Fruit fly (Drosophila melanogaster): ENCODE measurements around the gene Gr28b.

The Gr28b gene

dm6 chr2L:7420305-7421287, 41.5 kb downstream of the Gr28b start:
- TF ChIP-seq tai (GFP tag; optimal IDR thresholded peaks at IDR 0.05) = peak; percentile 67
- TF ChIP-seq N (GFP tag; optimal IDR thresholded peaks at IDR 0.05) = no peak
- TF ChIP-seq Abd-B (GFP tag; optimal IDR thresholded peaks at IDR 0.05) = no peak
- TF ChIP-seq Hr83 (GFP tag; optimal IDR thresholded peaks at IDR 0.05; ENCODE audit: poor library complexity, severe bottlenecking) = peak; percentile 37
- TF ChIP-seq Dfd (GFP tag; optimal IDR thresholded peaks at IDR 0.05) = peak; percentile 28
- TF ChIP-seq br (GFP tag; optimal IDR thresholded peaks at IDR 0.05) = peak; percentile 90
- peak in 1 of 2 experiments; percentile 1 for TF ChIP-seq dl (GFP tag; optimal IDR thresholded peaks at IDR 0.05; ENCODE audit: insufficient read depth in 1 of 2, partially characterized antibody in 2 of 2)
- no peak for TF ChIP-seq Dif (GFP tag; optimal IDR thresholded peaks at IDR 0.05; ENCODE audit: partially characterized antibody)
- no peak for TF ChIP-seq GATAd (GFP tag; optimal IDR thresholded peaks at IDR 0.05)
- TF ChIP-seq dsf (GFP tag; optimal IDR thresholded peaks at IDR 0.05; ENCODE audit: borderline replicate concordance) = no peak
- TF ChIP-seq fru (GFP tag; optimal IDR thresholded peaks at IDR 0.05) = peak; percentile 89
- TF ChIP-seq pan (optimal IDR thresholded peaks at IDR 0.05) = no peak
- peak; percentile 66 for TF ChIP-seq HLH106 (tag; optimal IDR thresholded peaks at IDR 0.05)
- peak; percentile 90 for TF ChIP-seq h (GFP tag; optimal IDR thresholded peaks at IDR 0.05)
- peak; percentile 91 for TF ChIP-seq ey (GFP tag; optimal IDR thresholded peaks at IDR 0.05)
- TF ChIP-seq OdsH (GFP tag; optimal IDR thresholded peaks at IDR 0.05) = peak; percentile 88
- TF ChIP-seq Jra (GFP tag; optimal IDR thresholded peaks at IDR 0.05) = peak; percentile 45
- peak; percentile 78 for TF ChIP-seq rgr (GFP tag; optimal IDR thresholded peaks at IDR 0.05)
- no peak for TF ChIP-seq usp (GFP tag; optimal IDR thresholded peaks at IDR 0.05)
- TF ChIP-seq jim (GFP tag; optimal IDR thresholded peaks at IDR 0.05) = no peak
- no peak for TF ChIP-seq lola (GFP tag; optimal IDR thresholded peaks at IDR 0.05)
- TF ChIP-seq sv (GFP tag; optimal IDR thresholded peaks at IDR 0.05) = peak; percentile 49
- peak; percentile 85 for TF ChIP-seq CG32264 (GFP tag; optimal IDR thresholded peaks at IDR 0.05)
- TF ChIP-seq Vsx2 (GFP tag; optimal IDR thresholded peaks at IDR 0.05; ENCODE audit: partially characterized antibody) = no peak
- peak in 1 of 2 experiments; percentile 89 for TF ChIP-seq foxo (GFP tag; optimal IDR thresholded peaks at IDR 0.05)
- peak; percentile 65 for TF ChIP-seq dmrt93B (GFP tag; optimal IDR thresholded peaks at IDR 0.05)
- TF ChIP-seq brk (GFP tag; optimal IDR thresholded peaks at IDR 0.05) = no peak
- TF ChIP-seq Hr78 (GFP tag; optimal IDR thresholded peaks at IDR 0.05) = no peak
- peak; percentile 87 for TF ChIP-seq Sp1 (GFP tag; optimal IDR thresholded peaks at IDR 0.05)
- TF ChIP-seq CrebA (GFP tag; optimal IDR thresholded peaks at IDR 0.05; ENCODE audit: borderline replicate concordance) = no peak
- peak; percentile 88 for TF ChIP-seq woc (GFP tag; optimal IDR thresholded peaks at IDR 0.05)
- TF ChIP-seq Rel (GFP tag; optimal IDR thresholded peaks at IDR 0.05) = peak; percentile 24
- peak; percentile 24 for TF ChIP-seq Rel (tag; optimal IDR thresholded peaks at IDR 0.05)
- TF ChIP-seq CG9705 (GFP tag; optimal IDR thresholded peaks at IDR 0.05) = no peak
- peak; percentile 80 for TF ChIP-seq Hnf4 (GFP tag; optimal IDR thresholded peaks at IDR 0.05)
- TF ChIP-seq sage (GFP tag; optimal IDR thresholded peaks at IDR 0.05) = peak; percentile 73
- peak; percentile 66 for TF ChIP-seq psq (GFP tag; optimal IDR thresholded peaks at IDR 0.05)
- no peak for TF ChIP-seq Myc (optimal IDR thresholded peaks at IDR 0.05)
- TF ChIP-seq Mio (GFP tag; optimal IDR thresholded peaks at IDR 0.05) = no peak

Data from whole organism, wandering third instar larva.